Worm (Caenorhabditis elegans): ENCODE measurements around the gene ddx-17.
"Not testable (repeated sequence)": the region's sequence is repeated elsewhere in the genome, so short reads cannot be mapped to it uniquely, and the experiment has no call there.

Gene ddx-17

DNA sequence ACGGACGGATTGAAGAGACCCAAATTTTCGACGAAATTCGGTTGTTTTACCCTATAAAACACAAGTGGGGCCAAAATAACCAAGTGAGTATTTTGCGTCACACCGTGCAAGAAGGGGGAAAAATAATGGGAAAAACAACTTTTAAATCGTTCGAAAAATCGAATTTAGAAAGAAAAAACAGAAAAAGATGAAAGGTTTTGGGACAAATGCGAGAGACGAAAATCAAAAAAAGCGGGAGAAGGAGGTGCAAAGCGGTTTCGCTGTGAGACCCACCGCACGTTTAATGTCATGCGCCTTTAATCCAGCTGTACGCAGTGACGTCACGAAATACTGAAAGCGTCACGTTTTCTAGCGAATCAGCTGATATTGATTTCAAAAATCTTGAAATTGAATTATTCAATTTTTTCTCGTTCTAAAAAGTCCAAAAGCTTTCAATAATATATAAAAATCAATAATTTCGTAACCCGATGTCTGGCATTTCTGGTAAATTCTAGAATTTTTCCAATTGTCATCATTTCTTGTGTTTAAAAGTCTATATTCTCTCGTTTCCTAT is at the start of gene ddx-17, which contains the start of gene aip-1:
Gene ddx-17 (minus strand): TSS at position 51 of the 553 bp plus-strand sequence.
Gene aip-1 (plus strand): TSS at position 332 of the 553 bp plus-strand sequence.
- TF ChIP-seq cog-1 (tag; optimal IDR thresholded peaks at IDR 0.05) (peak; percentile 20), med-1 (GFP tag; optimal IDR thresholded peaks at IDR 0.05; ENCODE audit: insufficient read depth) (no peak), tab-1 (GFP tag; IDR thresholded peaks at IDR 0.05) (no peak)

DNA sequence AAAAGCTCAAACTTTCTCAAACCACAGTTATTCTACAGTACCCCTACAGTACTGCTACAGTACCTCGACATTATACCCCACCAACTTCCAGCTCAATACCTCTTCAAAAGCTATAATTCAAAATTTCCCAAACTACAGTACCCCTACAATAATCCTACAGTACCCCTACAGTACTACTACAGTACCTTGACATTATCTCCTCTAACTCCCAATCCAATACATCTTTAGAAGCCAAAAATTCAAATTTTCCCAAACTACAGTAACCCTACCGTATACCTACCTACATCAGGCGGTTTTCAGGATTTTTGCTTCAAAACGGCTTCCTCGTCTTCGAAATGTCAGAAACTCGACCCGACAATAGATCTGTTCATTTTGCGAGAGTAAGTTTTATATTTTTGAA is 45.7 kb upstream of the ddx-17 start, which contains the start of gene F58D12.3:
Gene F58D12.3 (plus strand): TSS at position 301 of the 400 bp plus-strand sequence.
- TF ChIP-seq med-1 (GFP tag; optimal IDR thresholded peaks at IDR 0.05; ENCODE audit: insufficient read depth) (no peak), klf-2 (GFP tag; conservative IDR thresholded peaks at IDR 0.05) (no peak), ztf-23 (GFP tag; IDR thresholded peaks at IDR 0.05) (no peak), cog-1 (tag; optimal IDR thresholded peaks at IDR 0.05) (no peak), tab-1 (GFP tag; IDR thresholded peaks at IDR 0.05) (no peak), ref-1 (GFP tag; conservative IDR thresholded peaks at IDR 0.05) (no peak), flt-1 (GFP tag; IDR thresholded peaks at IDR 0.05) (no peak), ztf-29 (GFP tag; IDR thresholded peaks at IDR 0.05) (no peak), T22C8.4 (GFP tag; IDR thresholded peaks at IDR 0.05) (no peak)

DNA sequence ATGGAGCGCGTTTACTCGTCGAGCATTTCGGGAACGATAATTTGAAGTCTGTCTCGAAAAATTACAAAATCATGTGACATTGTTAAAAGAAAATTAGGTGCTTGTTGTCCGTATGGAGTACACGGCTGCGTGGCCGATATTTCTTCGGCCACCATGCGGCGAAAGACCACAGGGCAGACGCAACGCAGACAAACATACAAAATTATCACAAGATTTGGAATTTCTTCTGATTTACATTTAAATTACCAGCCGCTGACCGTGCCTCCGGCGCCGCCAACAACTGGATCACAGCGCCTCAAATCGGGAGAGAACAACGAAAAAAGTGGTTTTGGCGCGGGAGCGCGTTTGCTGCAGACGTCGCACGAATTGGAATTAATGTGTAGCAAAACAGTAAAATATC is 43.2 kb upstream of the ddx-17 start:
- peak; percentile 73; the same call in 1 of the 2 replicates for TF ChIP-seq flt-1 (GFP tag; IDR thresholded peaks at IDR 0.05)
- TF ChIP-seq cog-1 (tag; optimal IDR thresholded peaks at IDR 0.05), result peak; percentile 74
- peak; percentile 63; the same call in 1 of the 2 replicates for TF ChIP-seq klf-2 (GFP tag; conservative IDR thresholded peaks at IDR 0.05)
- peak; percentile 67 for TF ChIP-seq T22C8.4 (GFP tag; IDR thresholded peaks at IDR 0.05)
- peak; percentile 59; the same call in 1 of the 2 replicates for TF ChIP-seq ztf-29 (GFP tag; IDR thresholded peaks at IDR 0.05)
- TF ChIP-seq ztf-23 (GFP tag; IDR thresholded peaks at IDR 0.05), result peak; percentile 82

DNA sequence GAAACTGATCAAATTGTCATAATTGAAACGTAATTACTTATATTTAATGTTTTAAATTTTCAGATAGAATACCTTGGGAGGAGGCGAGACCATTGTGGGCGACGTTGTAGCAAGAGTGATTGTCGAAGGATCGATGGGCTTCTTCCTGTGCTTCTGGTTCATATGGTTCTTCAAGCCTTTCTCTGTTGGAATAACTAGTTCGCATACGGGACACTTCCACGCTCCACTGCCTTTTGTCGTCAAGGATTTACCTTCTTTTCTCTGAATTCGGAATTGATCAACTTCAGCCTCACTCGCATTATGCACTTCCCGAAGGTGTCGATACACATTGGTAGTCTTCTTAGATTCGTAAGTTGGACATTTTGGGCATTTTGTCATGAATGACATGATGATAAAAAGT is 37.4 kb upstream of the ddx-17 start, which contains the start of gene F58D12.1:
Gene F58D12.1 (plus strand): TSS at position 301 of the 400 bp plus-strand sequence.
- not testable (repeated sequence) for TF ChIP-seq tab-1 (GFP tag; IDR thresholded peaks at IDR 0.05); flt-1 (GFP tag; IDR thresholded peaks at IDR 0.05); med-1 (GFP tag; optimal IDR thresholded peaks at IDR 0.05; ENCODE audit: insufficient read depth)

DNA sequence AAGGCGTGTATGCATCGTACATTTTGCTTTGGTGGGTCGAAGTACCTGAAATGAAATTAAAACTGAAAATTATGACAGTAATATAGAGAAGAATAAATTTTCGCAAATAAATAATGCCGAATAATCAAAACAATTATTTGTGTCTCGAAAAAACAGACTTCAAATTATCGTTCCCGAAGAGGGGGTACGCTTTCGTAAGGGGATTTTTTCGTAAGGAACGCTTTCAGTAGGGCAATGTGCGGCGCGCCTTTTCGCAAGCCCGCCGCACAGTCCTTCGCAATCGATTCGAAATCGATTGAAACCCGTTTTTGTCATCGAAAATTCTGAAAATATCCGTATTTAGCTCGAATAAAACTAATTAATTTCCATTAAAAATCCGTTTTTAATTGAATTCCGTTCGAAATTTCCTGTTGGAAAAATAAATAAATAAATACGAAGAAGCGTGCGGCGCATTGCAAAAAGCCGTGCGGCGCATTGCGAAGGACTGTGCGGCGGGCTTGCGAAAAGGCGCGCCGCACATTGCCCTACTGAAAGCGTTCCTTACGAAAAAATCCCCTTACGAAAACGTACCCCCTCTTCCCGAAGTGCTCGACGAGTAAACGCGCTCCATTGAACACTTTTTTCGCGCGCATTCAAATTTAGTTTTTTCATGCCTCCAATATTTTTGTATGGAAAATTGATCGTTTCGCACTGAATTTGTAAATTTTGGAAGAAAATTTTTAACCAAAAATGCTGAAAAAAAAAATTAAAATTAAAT is 26.7 kb upstream of the ddx-17 start, which contains the start of gene vps-39:
Gene vps-39 (minus strand): TSS at position 51 of the 757 bp plus-strand sequence.
- TF ChIP-seq ztf-23 (GFP tag; IDR thresholded peaks at IDR 0.05) (peak; percentile 90), flt-1 (GFP tag; IDR thresholded peaks at IDR 0.05) (peak; percentile 83), ztf-29 (GFP tag; IDR thresholded peaks at IDR 0.05) (peak; percentile 7; the same call in 1 of the 2 replicates), klf-2 (GFP tag; conservative IDR thresholded peaks at IDR 0.05) (peak; percentile 84), med-1 (GFP tag; optimal IDR thresholded peaks at IDR 0.05; ENCODE audit: insufficient read depth) (peak; percentile 36), T22C8.4 (GFP tag; IDR thresholded peaks at IDR 0.05) (peak; percentile 65), ref-1 (GFP tag; conservative IDR thresholded peaks at IDR 0.05) (peak; percentile 35; the same call in 1 of the 2 replicates), tab-1 (GFP tag; IDR thresholded peaks at IDR 0.05) (peak; percentile 62; the same call in 1 of the 2 replicates)

DNA sequence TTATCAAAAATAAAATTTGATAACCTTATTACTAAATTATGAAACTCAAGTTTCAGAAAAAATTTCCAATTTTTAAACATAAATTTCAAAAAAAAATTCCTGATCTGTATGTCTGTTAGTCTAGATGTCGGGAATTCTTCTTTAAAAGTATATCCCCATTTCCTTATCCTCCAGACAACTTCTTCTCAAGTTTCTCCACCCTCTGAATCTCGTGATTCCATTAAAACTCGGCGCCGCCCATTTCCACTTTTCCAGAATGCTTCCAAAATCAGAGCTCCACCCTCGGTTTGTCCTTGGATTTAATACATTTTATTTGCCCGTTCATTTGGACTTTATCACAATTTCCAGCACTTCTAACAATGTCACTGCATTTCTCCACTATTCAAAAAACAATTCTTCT is 21.8 kb upstream of the ddx-17 start, which contains the start of gene ins-10:
Gene ins-10 (plus strand): TSS at position 301 of the 400 bp plus-strand sequence.
- TF ChIP-seq cog-1 (tag; optimal IDR thresholded peaks at IDR 0.05) (no peak), ztf-23 (GFP tag; IDR thresholded peaks at IDR 0.05) (no peak), ref-1 (GFP tag; conservative IDR thresholded peaks at IDR 0.05) (no peak), ztf-29 (GFP tag; IDR thresholded peaks at IDR 0.05) (no peak), med-1 (GFP tag; optimal IDR thresholded peaks at IDR 0.05; ENCODE audit: insufficient read depth) (no peak), flt-1 (GFP tag; IDR thresholded peaks at IDR 0.05) (no peak), T22C8.4 (GFP tag; IDR thresholded peaks at IDR 0.05) (no peak), klf-2 (GFP tag; conservative IDR thresholded peaks at IDR 0.05) (no peak), tab-1 (GFP tag; IDR thresholded peaks at IDR 0.05) (no peak)

DNA sequence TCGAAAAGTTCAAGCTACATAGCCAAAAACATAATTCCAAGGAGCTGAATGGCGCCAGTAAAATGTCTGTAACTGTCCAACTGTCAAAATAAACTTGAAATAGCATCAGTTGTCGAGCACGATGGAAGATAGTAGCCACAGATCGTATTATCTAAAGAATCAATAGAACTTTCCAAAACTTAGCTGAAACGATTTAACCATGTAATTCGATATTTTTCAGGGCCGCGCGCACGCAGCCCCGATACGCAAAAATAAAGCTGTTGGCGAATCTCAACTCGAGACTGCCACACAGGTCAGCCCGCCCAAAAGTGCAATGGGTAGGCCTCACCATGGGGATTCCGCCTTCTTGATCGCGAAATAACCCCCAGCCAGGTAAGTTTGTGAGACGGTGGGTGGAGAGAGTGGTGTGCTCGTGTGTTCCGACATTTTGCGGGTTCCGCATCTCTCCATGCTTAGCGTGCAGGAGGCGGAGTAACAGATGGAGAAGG is 16.4 kb upstream of the ddx-17 start:
- TF ChIP-seq flt-1 (GFP tag; IDR thresholded peaks at IDR 0.05) (peak; percentile 70; the same call in 1 of the 2 replicates), cog-1 (tag; optimal IDR thresholded peaks at IDR 0.05) (no peak), tab-1 (GFP tag; IDR thresholded peaks at IDR 0.05) (0 out of 2 replicates have a peak, but pooled peaks have one; percentile 68)

DNA sequence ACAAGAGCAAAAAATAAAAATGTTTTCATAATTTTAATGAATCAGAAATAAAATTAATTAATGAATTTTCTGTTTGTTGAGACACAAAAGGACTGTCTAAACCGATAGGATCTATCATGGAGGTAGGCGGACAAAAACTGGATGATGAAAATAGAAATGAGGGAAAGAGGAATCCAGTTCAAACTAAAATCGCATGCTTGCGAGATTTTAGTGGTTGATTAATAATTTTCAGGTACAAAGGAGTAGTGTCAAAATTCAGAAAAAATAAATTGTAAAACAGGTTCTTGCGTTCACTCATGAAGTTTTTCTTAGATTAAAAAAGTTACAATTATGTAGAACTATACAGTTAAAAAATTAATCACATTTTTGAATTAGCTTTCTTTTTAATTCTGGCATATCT is 15.5 kb upstream of the ddx-17 start, which contains the start of gene T08G5.3:
Gene T08G5.3 (minus strand): TSS at position 101 of the 400 bp plus-strand sequence.
- TF ChIP-seq cog-1 (tag; optimal IDR thresholded peaks at IDR 0.05) (no peak), ztf-29 (GFP tag; IDR thresholded peaks at IDR 0.05) (no peak), ztf-23 (GFP tag; IDR thresholded peaks at IDR 0.05) (no peak), T22C8.4 (GFP tag; IDR thresholded peaks at IDR 0.05) (no peak), tab-1 (GFP tag; IDR thresholded peaks at IDR 0.05) (no peak), ref-1 (GFP tag; conservative IDR thresholded peaks at IDR 0.05) (no peak), med-1 (GFP tag; optimal IDR thresholded peaks at IDR 0.05; ENCODE audit: insufficient read depth) (no peak), klf-2 (GFP tag; conservative IDR thresholded peaks at IDR 0.05) (no peak)

DNA sequence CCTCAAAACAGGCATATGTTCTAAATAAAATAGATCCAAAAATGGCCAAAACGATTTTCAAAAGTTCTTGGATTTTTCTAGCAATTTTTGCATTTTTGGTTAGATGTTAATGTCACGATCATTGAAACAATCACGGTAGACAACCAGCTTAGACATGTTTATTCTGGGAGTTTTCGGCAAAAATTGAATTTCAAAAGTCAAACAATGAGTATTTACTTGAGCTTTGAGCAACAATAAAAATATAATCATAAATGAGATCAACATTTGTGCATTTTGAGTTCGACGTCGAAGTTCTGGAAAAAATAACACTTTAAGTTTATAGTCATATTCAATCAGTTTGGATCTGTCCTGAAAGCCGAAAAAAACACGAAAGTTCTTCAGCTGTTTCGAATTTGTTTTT is 14.3 kb upstream of the ddx-17 start, which contains the start of gene T08G5.2:
Gene T08G5.2 (minus strand): TSS at position 101 of the 400 bp plus-strand sequence.
- TF ChIP-seq flt-1 (GFP tag; IDR thresholded peaks at IDR 0.05) (no peak), med-1 (GFP tag; optimal IDR thresholded peaks at IDR 0.05; ENCODE audit: insufficient read depth) (no peak), tab-1 (GFP tag; IDR thresholded peaks at IDR 0.05) (no peak), ztf-29 (GFP tag; IDR thresholded peaks at IDR 0.05) (no peak), ztf-23 (GFP tag; IDR thresholded peaks at IDR 0.05) (no peak), cog-1 (tag; optimal IDR thresholded peaks at IDR 0.05) (no peak), T22C8.4 (GFP tag; IDR thresholded peaks at IDR 0.05) (no peak), klf-2 (GFP tag; conservative IDR thresholded peaks at IDR 0.05) (no peak), ref-1 (GFP tag; conservative IDR thresholded peaks at IDR 0.05) (no peak)
